Worm (Caenorhabditis elegans): Measurements from ENCODE around the gene rrp-1.

rrp-1 gene

ce11 chrIV:10006792-10007191 lies 24.7 kb upstream of the rrp-1 start, which contains the start of gene C47E12.13:
TSS of gene C47E12.13 (minus strand) at chrIV:10006892.
- TF ChIP-seq madf-5 (GFP tag; IDR thresholded peaks at IDR 0.05) (no peak), ceh-28 (tag; optimal IDR thresholded peaks at IDR 0.05) (no peak), cey-2 (tag; optimal IDR thresholded peaks at IDR 0.05; ENCODE audit: borderline replicate concordance, insufficient read depth) (no peak), T20F7.1 (GFP tag; optimal IDR thresholded peaks at IDR 0.05) (no peak), pha-4 (GFP tag; IDR thresholded peaks at IDR 0.05) (no peak), pha-4 (tag; optimal IDR thresholded peaks at IDR 0.05) (no peak), ces-1 (GFP tag; optimal IDR thresholded peaks at IDR 0.05) (no peak), ceh-62 (tag; optimal IDR thresholded peaks at IDR 0.05) (no peak), arid-1 (GFP tag; conservative IDR thresholded peaks at IDR 0.05) (no peak), set-16 (GFP tag; IDR thresholded peaks at IDR 0.05) (no peak), daf-8 (GFP tag; IDR thresholded peaks at IDR 0.05) (no peak), mdl-1 (tag; optimal IDR thresholded peaks at IDR 0.05) (no peak), gei-8 (GFP tag; optimal IDR thresholded peaks at IDR 0.05) (no peak), lin-38 (GFP tag; IDR thresholded peaks at IDR 0.05) (no peak), unc-130 (GFP tag; optimal IDR thresholded peaks at IDR 0.05) (no peak), Y105C5A.15 (GFP tag; IDR thresholded peaks at IDR 0.05) (no peak), F26F4.8 (GFP tag; conservative IDR thresholded peaks at IDR 0.05) (no peak), R02D3.7 (tag; optimal IDR thresholded peaks at IDR 0.05) (no peak), ceh-20 (GFP tag; IDR thresholded peaks at IDR 0.05) (no peak)

DNA sequence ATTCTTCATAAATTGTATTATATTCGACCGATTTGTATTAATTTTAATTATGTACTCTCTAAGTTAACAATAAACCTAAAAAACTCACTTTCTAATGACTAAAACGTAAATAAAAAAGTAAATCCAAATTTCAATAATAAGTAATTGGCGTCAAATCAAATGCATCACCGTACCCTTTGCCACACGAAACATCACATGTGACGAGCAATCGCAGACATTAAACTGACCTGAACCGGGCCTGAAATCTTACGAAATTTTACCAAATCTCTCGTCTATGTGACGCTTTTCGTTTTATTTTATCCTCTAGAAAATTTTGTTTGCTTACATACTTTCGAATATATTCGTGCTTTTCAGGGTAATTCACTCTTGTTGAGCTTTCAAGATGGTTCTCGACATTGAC lies 21.3 kb upstream of the rrp-1 start, which contains the start of the genes C47E12.2 and sars-1:
TSS of gene C47E12.2 (minus strand) at position 131 of the 400 bp plus-strand sequence.
TSS of gene sars-1 (plus strand) at position 355 of the 400 bp plus-strand sequence.
- TF ChIP-seq zip-11 (GFP tag; IDR thresholded peaks at IDR 0.05), result no peak
- no peak for TF ChIP-seq D1046.2 (GFP tag; IDR thresholded peaks at IDR 0.05)
- no peak for TF ChIP-seq jun-1 (tag; optimal IDR thresholded peaks at IDR 0.05)
- TF ChIP-seq tra-1 (GFP tag; IDR thresholded peaks at IDR 0.05), result no peak
- TF ChIP-seq F10B5.3 (tag; optimal IDR thresholded peaks at IDR 0.05), result no peak
- TF ChIP-seq hlh-11 (tag; optimal IDR thresholded peaks at IDR 0.05), result no peak
- no peak for TF ChIP-seq madf-5 (GFP tag; IDR thresholded peaks at IDR 0.05)
- TF ChIP-seq unc-39 (tag; optimal IDR thresholded peaks at IDR 0.05), result no peak
- no peak for TF ChIP-seq mep-1 (tag; optimal IDR thresholded peaks at IDR 0.05)
- TF ChIP-seq R02D3.7 (tag; optimal IDR thresholded peaks at IDR 0.05), result no peak
- no peak for TF ChIP-seq madf-9 (GFP tag; conservative IDR thresholded peaks at IDR 0.05)
- TF ChIP-seq lsy-2 (tag; optimal IDR thresholded peaks at IDR 0.05), result peak in 1 of 2 experiments; percentile 90
- no peak for TF ChIP-seq daf-16 (GFP tag; optimal IDR thresholded peaks at IDR 0.05)
- no peak for TF ChIP-seq daf-16 (tag; optimal IDR thresholded peaks at IDR 0.05)
- no peak for TF ChIP-seq ceh-62 (tag; optimal IDR thresholded peaks at IDR 0.05)
- TF ChIP-seq zip-2 (tag; optimal IDR thresholded peaks at IDR 0.05), result peak; percentile 86
- no peak for TF ChIP-seq nhr-102 (tag; optimal IDR thresholded peaks at IDR 0.05)
- TF ChIP-seq nhr-76 (tag; optimal IDR thresholded peaks at IDR 0.05), result no peak
- TF ChIP-seq lin-39 (tag; optimal IDR thresholded peaks at IDR 0.05), result no peak
- no peak for TF ChIP-seq rbr-2 (tag; optimal IDR thresholded peaks at IDR 0.05)
- TF ChIP-seq T26A8.4 (GFP tag; IDR thresholded peaks at IDR 0.05), result no peak
- TF ChIP-seq mes-2 (tag; optimal IDR thresholded peaks at IDR 0.05; ENCODE audit: poor library complexity, severe bottlenecking), result peak; percentile 44

DNA sequence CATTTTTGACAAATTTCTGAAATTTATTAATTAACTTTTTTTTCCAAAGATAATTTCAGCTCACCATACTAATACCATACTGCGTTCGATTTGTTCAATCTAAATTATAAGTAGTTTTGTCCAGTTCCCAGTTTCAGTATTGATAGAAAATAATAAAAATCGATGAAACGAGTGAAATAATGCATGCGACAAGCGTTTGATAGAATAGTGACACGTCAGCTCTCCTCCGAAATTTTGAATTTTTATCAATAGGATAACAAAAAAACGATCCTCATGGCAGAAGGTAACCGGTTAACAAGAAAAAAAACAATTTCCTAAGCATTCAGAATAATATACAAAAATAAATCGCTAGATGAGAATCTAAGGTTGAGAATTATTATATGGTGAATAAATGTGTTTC lies 19.7 kb upstream of the rrp-1 start, which contains the start of gene C47E12.3:
TSS of gene C47E12.3 (minus strand) at position 101 of the 400 bp plus-strand sequence.
- TF ChIP-seq zfp-2 (tag; optimal IDR thresholded peaks at IDR 0.05), result no peak
- TF ChIP-seq lsy-2 (tag; optimal IDR thresholded peaks at IDR 0.05), result no peak
- TF ChIP-seq saeg-2 (GFP tag; IDR thresholded peaks at IDR 0.05), result no peak
- no peak for TF ChIP-seq nhr-42 (GFP tag; IDR thresholded peaks at IDR 0.05)
- TF ChIP-seq nhr-111 (GFP tag; optimal IDR thresholded peaks at IDR 0.05), result no peak
- TF ChIP-seq mdt-29 (GFP tag; IDR thresholded peaks at IDR 0.05), result no peak
- TF ChIP-seq attf-4 (tag; optimal IDR thresholded peaks at IDR 0.05), result no peak
- TF ChIP-seq pha-4 (GFP tag; IDR thresholded peaks at IDR 0.05), result no peak
- no peak for TF ChIP-seq pha-4 (tag; optimal IDR thresholded peaks at IDR 0.05)
- no peak for TF ChIP-seq gei-8 (GFP tag; optimal IDR thresholded peaks at IDR 0.05)
- no peak for TF ChIP-seq ceh-28 (tag; optimal IDR thresholded peaks at IDR 0.05)
- TF ChIP-seq ztf-7 (tag; optimal IDR thresholded peaks at IDR 0.05), result no peak
